Fruit fly (Drosophila melanogaster): Measurements from ENCODE around the gene CG17298.

CG17298 gene

dm6 chr3R:21263177-21263576 lies 19.8 kb upstream of the CG17298 start (continued):
- TF ChIP-seq Poxn (GFP tag; IDR thresholded peaks at IDR 0.05) (no peak), Sox100B (GFP tag; optimal IDR thresholded peaks at IDR 0.05) (peak; percentile 41), crp (GFP tag; optimal IDR thresholded peaks at IDR 0.05) (no peak), ind (GFP tag; optimal IDR thresholded peaks at IDR 0.05) (no peak), gem (tag; optimal IDR thresholded peaks at IDR 0.05) (peak; percentile 35), jigr1 (GFP tag; IDR thresholded peaks at IDR 0.05) (no peak), CG13775 (GFP tag; optimal IDR thresholded peaks at IDR 0.05) (peak; percentile 40), mirr (GFP tag; optimal IDR thresholded peaks at IDR 0.05) (no peak), Sox102F (GFP tag; optimal IDR thresholded peaks at IDR 0.05) (peak; percentile 30), lmd (GFP tag; IDR thresholded peaks at IDR 0.05) (peak; percentile 27; the same call in 1 of the 2 replicates), az2 (GFP tag; optimal IDR thresholded peaks at IDR 0.05) (no peak), vfl (GFP tag; optimal IDR thresholded peaks at IDR 0.05) (no peak), Xbp1 (GFP tag; optimal IDR thresholded peaks at IDR 0.05) (peak; percentile 26), zen (tag; optimal IDR thresholded peaks at IDR 0.05) (peak; percentile 27), Kr (GFP tag; optimal IDR thresholded peaks at IDR 0.05) (no peak), CG31441 (GFP tag; IDR thresholded peaks at IDR 0.05) (0 out of 2 replicates have a peak, but pooled peaks have one; percentile 11), CG6765 (GFP tag; optimal IDR thresholded peaks at IDR 0.05) (peak; percentile 10), CG11398 (GFP tag; optimal IDR thresholded peaks at IDR 0.05) (no peak), zf30C (GFP tag; optimal IDR thresholded peaks at IDR 0.05) (no peak), dmrt11E (tag; optimal IDR thresholded peaks at IDR 0.05) (peak; percentile 9), Ravus (GFP tag; IDR thresholded peaks at IDR 0.05) (no peak), chinmo (GFP tag; IDR thresholded peaks at IDR 0.05; ENCODE audit: partially characterized antibody) (no peak), ttk (GFP tag; IDR thresholded peaks at IDR 0.05) (0 out of 2 replicates have a peak, but pooled peaks have one; percentile 24), CG14014 (GFP tag; IDR thresholded peaks at IDR 0.05) (peak; percentile 64; the same call in 1 of the 2 replicates), CG14667 (GFP tag; IDR thresholded peaks at IDR 0.05) (no peak), CG6254 (GFP tag; optimal IDR thresholded peaks at IDR 0.05) (peak; percentile 26), oc (tag; optimal IDR thresholded peaks at IDR 0.05) (no peak), sqz (GFP tag; optimal IDR thresholded peaks at IDR 0.05) (no peak), zfh1 (GFP tag; IDR thresholded peaks at IDR 0.05) (peak; percentile 53; the same call in 2 of the 3 replicates), CG10209 (GFP tag; optimal IDR thresholded peaks at IDR 0.05) (peak; percentile 43), eve (GFP tag; optimal IDR thresholded peaks at IDR 0.05) (no peak), ewg (GFP tag; optimal IDR thresholded peaks at IDR 0.05) (peak; percentile 29), BEAF-32 (GFP tag; optimal IDR thresholded peaks at IDR 0.05) (no peak), zfh2 (GFP tag; optimal IDR thresholded peaks at IDR 0.05) (no peak), crc (GFP tag; optimal IDR thresholded peaks at IDR 0.05) (no peak), CG6791 (GFP tag; IDR thresholded peaks at IDR 0.05; ENCODE audit: partially characterized antibody) (no peak), CG11695 (GFP tag; IDR thresholded peaks at IDR 0.05) (0 out of 3 replicates have a peak, but pooled peaks have one; percentile 41), CG7372 (GFP tag; IDR thresholded peaks at IDR 0.05) (0 out of 2 replicates have a peak, but pooled peaks have one; percentile 22), sim (GFP tag; IDR thresholded peaks at IDR 0.05) (0 out of 2 replicates have a peak, but pooled peaks have one; percentile 7), GATAe (GFP tag; conservative IDR thresholded peaks at IDR 0.05) (no peak), sima (GFP tag; optimal IDR thresholded peaks at IDR 0.05) (no peak), CG4424 (GFP tag; optimal IDR thresholded peaks at IDR 0.05) (no peak), ro (GFP tag; IDR thresholded peaks at IDR 0.05) (no peak), CG18476 (GFP tag; optimal IDR thresholded peaks at IDR 0.05) (no peak), CG12391 (tag; optimal IDR thresholded peaks at IDR 0.05) (peak; percentile 35), CG5180 (GFP tag; optimal IDR thresholded peaks at IDR 0.05) (no peak), Hey (tag; optimal IDR thresholded peaks at IDR 0.05) (no peak), CG4360 (GFP tag; IDR thresholded peaks at IDR 0.05) (peak; percentile 28; the same call in 1 of the 2 replicates), CG15269 (tag; optimal IDR thresholded peaks at IDR 0.05) (no peak), ap (GFP tag; IDR thresholded peaks at IDR 0.05) (peak; percentile 38; the same call in 1 of the 2 replicates)

Measured in whole organism, embryonic.